Worm (Caenorhabditis elegans) whole organism, L2 larva: ENCODE results near the gene lact-4.
A peak's percentile ranks its signal among the peaks of the same experiment; 100 is the strongest.

ENCODE experiments used
- ZK546.5 ChIP-seq: sonication (generic microtip); optimal IDR thresholded peaks from 2 replicates; lab custom pipeline; 2017; ENCODE audit warnings: missing biosample characterization, missing genetic modification characterization
- ceh-82 ChIP-seq: fragments of 150-350 bp; optimal IDR thresholded peaks from 2 replicates; lab custom pipeline; 2014; ENCODE audit warnings: missing biosample characterization, missing genetic modification characterization
- crh-2 ChIP-seq: sonication (generic microtip); optimal IDR thresholded peaks from 2 replicates; lab custom pipeline; 2017; ENCODE audit warnings: missing biosample characterization, missing genetic modification characterization
- elt-3 ChIP-seq: sonication (generic microtip); optimal IDR thresholded peaks from 2 replicates; lab custom pipeline; 2017; ENCODE audit warnings: missing biosample characterization, missing genetic modification characterization
- fos-1 ChIP-seq: fragments of 150-350 bp; optimal IDR thresholded peaks from 2 replicates; lab custom pipeline; 2014; ENCODE audit warnings: missing biosample characterization, missing genetic modification characterization
- gmeb-1 ChIP-seq: fragments of 150-350 bp; optimal IDR thresholded peaks from 2 replicates; lab custom pipeline; 2014; ENCODE audit warnings: missing biosample characterization, missing genetic modification characterization
- lin-39 ChIP-seq: fragments of 150-350 bp; optimal IDR thresholded peaks from 2 replicates; lab custom pipeline; 2014; ENCODE audit warnings: missing biosample characterization, missing genetic modification reagents, missing genetic modification characterization
- nhr-77 ChIP-seq: fragments of 150-350 bp; optimal IDR thresholded peaks from 2 replicates; lab custom pipeline; 2014; ENCODE audit warnings: missing biosample characterization, missing genetic modification characterization
- peb-1 ChIP-seq: fragments of 150-350 bp; optimal IDR thresholded peaks from 2 replicates; lab custom pipeline; 2014; ENCODE audit warnings: missing biosample characterization, missing genetic modification characterization
- snpc-4 ChIP-seq: fragments of 150-350 bp; optimal IDR thresholded peaks from 2 replicates; lab custom pipeline; 2014; ENCODE audit warnings: missing biosample characterization, missing genetic modification characterization
- unc-62 ChIP-seq: fragments of 150-350 bp; optimal IDR thresholded peaks from 2 replicates; lab custom pipeline; 2014; ENCODE audit warnings: missing biosample characterization, missing genetic modification reagents, missing genetic modification characterization
- zag-1 ChIP-seq: fragments of 150-350 bp; optimal IDR thresholded peaks from 2 replicates; lab custom pipeline; 2014; ENCODE audit warnings: missing biosample characterization, missing genetic modification characterization
- ztf-11 ChIP-seq: sonication (generic microtip); optimal IDR thresholded peaks from 2 replicates; lab custom pipeline; 2017; ENCODE audit warnings: missing biosample characterization, missing genetic modification characterization

DNA sequence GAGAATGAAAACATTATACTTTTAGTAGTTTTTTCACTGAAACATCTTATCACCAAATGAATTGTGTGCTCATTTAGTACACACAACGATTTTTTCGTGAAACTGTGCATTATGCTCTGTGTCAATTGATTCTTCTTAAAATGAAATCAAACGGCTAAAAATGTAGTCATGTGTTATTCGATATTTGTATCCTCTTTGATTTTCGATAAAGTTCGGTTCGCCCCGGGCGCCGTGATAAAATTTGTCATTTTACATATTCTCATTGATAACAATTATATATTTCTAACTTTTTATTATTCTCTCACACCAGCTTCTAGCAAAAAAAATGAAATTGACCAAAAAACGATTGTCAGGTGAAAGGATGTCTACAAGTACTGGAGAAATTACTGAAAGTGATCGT lies 34.5 kb upstream of the lact-4 start, which contains the start of gene ctg-2:
- TF ChIP-seq ceh-82 (tag; lab: Kevin White, UChicago) = no peak
- TF ChIP-seq zag-1 = no peak
- TF ChIP-seq unc-62 (GFP tag; lab: Kevin White, UChicago) = no peak
- TF ChIP-seq ztf-11 = no peak
- no peak for TF ChIP-seq ZK546.5 (tag; lab: Kevin White, UChicago)
- peak; percentile 2 for TF ChIP-seq crh-2 (tag; lab: Kevin White, UChicago)
- no peak for TF ChIP-seq elt-3 (tag; lab: Kevin White, UChicago)
- no peak for TF ChIP-seq peb-1 (tag; lab: Kevin White, UChicago)
- peak; percentile 31 for TF ChIP-seq gmeb-1 (tag; lab: Kevin White, UChicago)
- peak; percentile 31 for TF ChIP-seq fos-1 (tag; lab: Kevin White, UChicago)
- TF ChIP-seq lin-39 = no peak
- no peak for TF ChIP-seq nhr-77
- TF ChIP-seq snpc-4 (tag; lab: Kevin White, UChicago) = no peak
